Worm (Caenorhabditis elegans) whole organism, L2 larva: ENCODE results near the gene C04B4.5.

Source experiments
- R02D3.7 ChIP-seq: fragments of 150-350 bp; optimal IDR thresholded peaks from 2 replicates; lab custom pipeline; 2014; ENCODE audit warnings: missing biosample characterization, missing genetic modification characterization
- Y55F3AM.14 ChIP-seq: fragments of 200-800 bp; sonication (Bioruptor generic); optimal IDR thresholded peaks from 2 replicates; lab custom pipeline; 2018; ENCODE audit warnings: mild to moderate bottlenecking, missing genetic modification characterization, missing compliant biosample characterization
- ZK546.5 ChIP-seq: sonication (generic microtip); optimal IDR thresholded peaks from 2 replicates; lab custom pipeline; 2017; ENCODE audit warnings: missing biosample characterization, missing genetic modification characterization
- alr-1 ChIP-seq: fragments of 150-350 bp; optimal IDR thresholded peaks from 2 replicates; lab custom pipeline; 2014; ENCODE audit warnings: missing biosample characterization, missing genetic modification characterization
- aly-2 ChIP-seq: fragments of 150-350 bp; optimal IDR thresholded peaks from 2 replicates; lab custom pipeline; 2014; ENCODE audit warnings: missing biosample characterization, missing genetic modification characterization
- ceh-82 ChIP-seq: fragments of 150-350 bp; optimal IDR thresholded peaks from 2 replicates; lab custom pipeline; 2014; ENCODE audit warnings: missing biosample characterization, missing genetic modification characterization
- fos-1 ChIP-seq: fragments of 150-350 bp; optimal IDR thresholded peaks from 2 replicates; lab custom pipeline; 2014; ENCODE audit warnings: missing biosample characterization, missing genetic modification characterization
- lin-39 ChIP-seq: fragments of 150-350 bp; optimal IDR thresholded peaks from 2 replicates; lab custom pipeline; 2014; ENCODE audit warnings: missing biosample characterization, missing genetic modification reagents, missing genetic modification characterization
- mdl-1 ChIP-seq, 2 experiments: fragments of 150-350 bp in 1 of 2; sonication (generic microtip) in 1 of 2; optimal IDR thresholded peaks; 2 replicates each; lab custom pipeline; 2017; ENCODE audit warnings: missing biosample characterization in 2 of 2, missing genetic modification characterization in 2 of 2
- nhr-10 ChIP-seq: sonication (generic microtip); optimal IDR thresholded peaks from 2 replicates; lab custom pipeline; 2017; ENCODE audit warnings: missing biosample characterization, missing genetic modification characterization
- nhr-237 ChIP-seq: fragments of 150-350 bp; optimal IDR thresholded peaks from 2 replicates; lab custom pipeline; 2014; ENCODE audit warnings: missing biosample characterization, missing genetic modification characterization
- nhr-77 ChIP-seq: fragments of 150-350 bp; optimal IDR thresholded peaks from 2 replicates; lab custom pipeline; 2014; ENCODE audit warnings: missing biosample characterization, missing genetic modification characterization
- ztf-11 ChIP-seq: sonication (generic microtip); optimal IDR thresholded peaks from 2 replicates; lab custom pipeline; 2017; ENCODE audit warnings: missing biosample characterization, missing genetic modification characterization

- TF ChIP-seq R02D3.7 (tag; lab: Kevin White, UChicago) (no peak), mdl-1 (tag; optimal IDR thresholded peaks at IDR 0.05; lab: Kevin White, UChicago) (no peak), fos-1 (tag; lab: Kevin White, UChicago) (no peak), ceh-82 (tag; lab: Kevin White, UChicago) (no peak), ZK546.5 (tag; lab: Kevin White, UChicago) (no peak), nhr-237 (tag; lab: Kevin White, UChicago) (no peak), aly-2 (tag; lab: Kevin White, UChicago) (no peak), ztf-11 (no peak), nhr-77 (tag; lab: Kevin White, UChicago) (no peak), nhr-10 (no peak), Y55F3AM.14 (GFP tag; lab: Kevin White, UChicago) (no peak), alr-1 (tag; lab: Kevin White, UChicago) (no peak), lin-39 (tag; lab: Kevin White, UChicago) (no peak)
Measured at ce11 chrX:12248140-12248539, 40.0 kb downstream of the C04B4.5 start.
